Worm (Caenorhabditis elegans) whole organism, late embryonic: Measurements from ENCODE around the gene ekl-6.

Source experiments
- C08G9.2 ChIP-seq: sonication (generic microtip); optimal IDR thresholded peaks from 2 replicates; lab custom pipeline; 2016; ENCODE audit warnings: mild to moderate bottlenecking, missing genetic modification characterization, moderate library complexity, missing compliant biosample characterization
- F13H6.1 ChIP-seq: sonication (generic microtip); optimal IDR thresholded peaks from 2 replicates; lab custom pipeline; 2016; ENCODE audit warnings: missing genetic modification characterization, missing compliant biosample characterization
- K09A11.1 ChIP-seq: sonication (generic microtip); optimal IDR thresholded peaks from 2 replicates; lab custom pipeline; 2017; ENCODE audit warnings: antibody characterized with exemption, mild to moderate bottlenecking, missing genetic modification characterization, missing compliant biosample characterization; ENCODE audit not compliant: insufficient read depth
- T23F11.4 ChIP-seq: fragments of 200-800 bp; sonication (Bioruptor generic); optimal IDR thresholded peaks from 2 replicates; lab custom pipeline; 2018; ENCODE audit warnings: mild to moderate bottlenecking, missing genetic modification characterization, missing compliant biosample characterization
- Y22D7AL.16 ChIP-seq: sonication (generic microtip); optimal IDR thresholded peaks from 2 replicates; lab custom pipeline; 2016; ENCODE audit warnings: missing genetic modification characterization, missing compliant biosample characterization
- ahr-1 ChIP-seq: sonication (generic microtip); optimal IDR thresholded peaks from 2 replicates; lab custom pipeline; 2016; ENCODE audit warnings: missing genetic modification characterization, missing compliant biosample characterization
- ama-1 ChIP-seq: fragments of 150-350 bp; optimal IDR thresholded peaks from 2 replicates; lab custom pipeline; 2014
- ceh-2 ChIP-seq: sonication (generic microtip); optimal IDR thresholded peaks from 2 replicates; lab custom pipeline; 2016; ENCODE audit warnings: missing genotype, missing genetic modification characterization, missing compliant biosample characterization
- ceh-31 ChIP-seq: sonication (generic microtip); optimal IDR thresholded peaks from 2 replicates; lab custom pipeline; 2016; ENCODE audit warnings: missing genetic modification characterization, missing compliant biosample characterization
- ceh-48 ChIP-seq: sonication (generic microtip); optimal IDR thresholded peaks from 2 replicates; lab custom pipeline; 2016; ENCODE audit warnings: missing genetic modification characterization, inconsistent platforms, missing compliant biosample characterization
- ceh-6 ChIP-seq: fragments of 200-800 bp; sonication (Bioruptor generic); optimal IDR thresholded peaks from 2 replicates; lab custom pipeline; 2018; ENCODE audit warnings: mild to moderate bottlenecking, missing genetic modification characterization, missing compliant biosample characterization
- ceh-9 ChIP-seq: sonication (generic microtip); optimal IDR thresholded peaks from 2 replicates; lab custom pipeline; 2016; ENCODE audit warnings: mild to moderate bottlenecking, missing genetic modification characterization, inconsistent platforms, missing compliant biosample characterization
- che-1 ChIP-seq: sonication (generic microtip); optimal IDR thresholded peaks from 2 replicates; lab custom pipeline; 2016; ENCODE audit warnings: mild to moderate bottlenecking, missing genetic modification characterization, missing compliant biosample characterization
- dmd-4 ChIP-seq: sonication (generic microtip); optimal IDR thresholded peaks from 2 replicates; lab custom pipeline; 2016; ENCODE audit warnings: borderline replicate concordance, missing genetic modification characterization, missing compliant biosample characterization
- dve-1 ChIP-seq: sonication (generic microtip); optimal IDR thresholded peaks from 2 replicates; lab custom pipeline; 2017; ENCODE audit warnings: antibody characterized with exemption, mild to moderate bottlenecking, missing genetic modification characterization, missing compliant biosample characterization
- elt-2 ChIP-seq: sonication (generic microtip); optimal IDR thresholded peaks from 2 replicates; lab custom pipeline; 2016; ENCODE audit warnings: missing genetic modification reagents, missing genetic modification characterization, missing compliant biosample characterization
- elt-4 ChIP-seq: sonication (generic microtip); optimal IDR thresholded peaks from 2 replicates; lab custom pipeline; 2016; ENCODE audit warnings: missing genetic modification characterization, missing compliant biosample characterization
- ets-4 ChIP-seq: sonication (generic microtip); optimal IDR thresholded peaks from 2 replicates; lab custom pipeline; 2016; ENCODE audit warnings: missing genetic modification characterization, missing compliant biosample characterization
- fax-1 ChIP-seq: sonication (generic microtip); optimal IDR thresholded peaks from 2 replicates; lab custom pipeline; 2016; ENCODE audit warnings: missing genotype, missing genetic modification characterization, missing compliant biosample characterization
- fkh-10 ChIP-seq: fragments of 150-350 bp; optimal IDR thresholded peaks from 2 replicates; lab custom pipeline; 2014; ENCODE audit warnings: missing biosample characterization, missing genetic modification reagents, missing genetic modification characterization
- fkh-6 ChIP-seq: sonication (generic microtip); optimal IDR thresholded peaks from 2 replicates; lab custom pipeline; 2016; ENCODE audit warnings: missing genetic modification characterization, missing compliant biosample characterization
- hlh-13 ChIP-seq: fragments of 200-800 bp; sonication (Bioruptor generic); optimal IDR thresholded peaks from 2 replicates; lab custom pipeline; 2018; ENCODE audit warnings: mild to moderate bottlenecking, missing genetic modification characterization, missing compliant biosample characterization
- hlh-6 ChIP-seq: sonication (generic microtip); optimal IDR thresholded peaks from 2 replicates; lab custom pipeline; 2016; ENCODE audit warnings: missing genotype, missing genetic modification characterization, missing compliant biosample characterization
- lin-11 ChIP-seq: fragments of 200-800 bp; sonication (Bioruptor generic); optimal IDR thresholded peaks from 2 replicates; lab custom pipeline; 2018; ENCODE audit warnings: mild to moderate bottlenecking, missing genetic modification characterization, missing compliant biosample characterization
- madf-2 ChIP-seq: sonication (generic microtip); optimal IDR thresholded peaks from 2 replicates; lab custom pipeline; 2017; ENCODE audit warnings: missing genetic modification characterization, missing compliant biosample characterization
- nfya-1 ChIP-seq: sonication (generic microtip); optimal IDR thresholded peaks from 2 replicates; lab custom pipeline; 2017; ENCODE audit warnings: missing genetic modification characterization, mild to moderate bottlenecking, missing compliant biosample characterization, antibody characterized with exemption, moderate library complexity
- odd-2 ChIP-seq: sonication (generic microtip); optimal IDR thresholded peaks from 2 replicates; lab custom pipeline; 2017; ENCODE audit warnings: antibody characterized with exemption, mild to moderate bottlenecking, missing genetic modification characterization, missing compliant biosample characterization
- pag-3 ChIP-seq: sonication (generic microtip); optimal IDR thresholded peaks from 2 replicates; lab custom pipeline; 2016; ENCODE audit warnings: missing compliant biosample characterization, missing genetic modification characterization, borderline replicate concordance
- pat-9 ChIP-seq: fragments of 200-800 bp; sonication (Bioruptor generic); optimal IDR thresholded peaks from 2 replicates; lab custom pipeline; 2018; ENCODE audit warnings: mild to moderate bottlenecking, missing genetic modification characterization, moderate library complexity, missing compliant biosample characterization
- pax-1 ChIP-seq: fragments of 150-350 bp; optimal IDR thresholded peaks from 2 replicates; lab custom pipeline; 2014; ENCODE audit warnings: missing biosample characterization, missing genetic modification characterization
- pha-4 ChIP-seq: fragments of 150-350 bp; optimal IDR thresholded peaks from 2 replicates; lab custom pipeline; 2018; ENCODE audit warnings: missing biosample characterization, missing genetic modification reagents, missing genetic modification characterization
- pqm-1 ChIP-seq: sonication (generic microtip); optimal IDR thresholded peaks from 2 replicates; lab custom pipeline; 2016; ENCODE audit warnings: missing genetic modification characterization, missing compliant biosample characterization
- pros-1 ChIP-seq: fragments of 150-350 bp; optimal IDR thresholded peaks from 2 replicates; lab custom pipeline; 2014; ENCODE audit warnings: missing biosample characterization, missing genetic modification reagents, missing genetic modification characterization
- ref-2 ChIP-seq: sonication (generic microtip); optimal IDR thresholded peaks from 2 replicates; lab custom pipeline; 2016; ENCODE audit warnings: missing genetic modification characterization, missing compliant biosample characterization
- sox-2 ChIP-seq: fragments of 200-800 bp; sonication (Bioruptor generic); IDR thresholded peaks from 2 replicates; pipeline ENCODE4 v1.3.6; 2022; ENCODE audit warnings: missing genetic modification reagents, missing genetic modification characterization, missing compliant biosample characterization
- sox-4 ChIP-seq: sonication (generic microtip); optimal IDR thresholded peaks from 2 replicates; lab custom pipeline; 2017; ENCODE audit warnings: mild to moderate bottlenecking, missing genetic modification characterization, inconsistent platforms, missing compliant biosample characterization
- tbx-2 ChIP-seq: sonication (generic microtip); optimal IDR thresholded peaks from 2 replicates; lab custom pipeline; 2016; ENCODE audit warnings: missing genetic modification characterization, missing compliant biosample characterization
- tbx-7 ChIP-seq: sonication (generic microtip); optimal IDR thresholded peaks from 2 replicates; lab custom pipeline; 2016; ENCODE audit warnings: missing genotype, missing genetic modification characterization, missing compliant biosample characterization
- ttx-3 ChIP-seq: sonication (generic microtip); optimal IDR thresholded peaks from 2 replicates; lab custom pipeline; 2016; ENCODE audit warnings: missing genetic modification reagents, missing genetic modification characterization, missing compliant biosample characterization
- unc-42 ChIP-seq: sonication (generic microtip); optimal IDR thresholded peaks from 2 replicates; lab custom pipeline; 2016; ENCODE audit warnings: missing genotype, missing genetic modification characterization, missing compliant biosample characterization
- ztf-16 ChIP-seq: sonication (generic microtip); optimal IDR thresholded peaks from 2 replicates; lab custom pipeline; 2017; ENCODE audit warnings: missing genetic modification characterization, missing compliant biosample characterization

The ekl-6 gene

DNA sequence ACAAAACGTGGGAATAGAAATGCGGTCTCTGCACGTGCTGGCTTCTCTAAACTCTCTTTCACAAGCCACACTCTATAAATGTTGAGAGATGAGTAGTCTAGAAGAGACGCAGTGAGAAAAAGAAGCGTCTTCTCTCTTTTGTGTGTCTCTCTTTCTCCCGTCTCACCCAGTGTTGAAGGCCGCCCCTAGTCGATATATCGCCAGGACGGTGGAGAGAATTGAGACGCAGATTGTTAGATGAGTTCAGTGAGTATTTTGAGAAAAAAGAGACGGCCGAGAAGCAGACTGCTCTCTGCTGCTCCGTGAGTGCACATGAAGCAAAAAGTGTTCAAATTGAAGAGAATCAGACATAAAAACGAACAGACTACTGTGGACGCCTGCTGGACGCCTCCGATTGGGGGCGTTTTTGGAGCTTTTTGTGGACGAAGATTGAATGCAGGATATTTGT is 32.3 kb downstream of the ekl-6 start (continued):
- TF ChIP-seq pax-1 (peak; percentile 25), C08G9.2 (tag; lab: Kevin White, UChicago) (peak; percentile 53), lin-11 (tag; lab: Kevin White, UChicago) (no peak), pha-4 (tag; lab: Kevin White, UChicago) (no peak), fkh-6 (tag; lab: Kevin White, UChicago) (no peak), sox-4 (tag; lab: Kevin White, UChicago) (no peak), ama-1 (lab: Kevin White, UChicago) (no peak), ahr-1 (tag; lab: Kevin White, UChicago) (no peak), dmd-4 (no peak), ref-2 (peak; percentile 85), tbx-7 (no peak), pqm-1 (tag; lab: Kevin White, UChicago) (no peak), pat-9 (tag; lab: Kevin White, UChicago) (no peak), K09A11.1 (tag; lab: Kevin White, UChicago) (peak; percentile 59), ceh-48 (tag; lab: Kevin White, UChicago) (peak; percentile 80), tbx-2 (tag; lab: Kevin White, UChicago) (peak; percentile 84)

- TF ChIP-seq che-1 (no peak), pag-3 (tag; lab: Kevin White, UChicago) (no peak), fax-1 (tag; lab: Kevin White, UChicago) (no peak), elt-4 (tag; lab: Kevin White, UChicago) (no peak), Y22D7AL.16 (tag; lab: Kevin White, UChicago) (no peak), elt-2 (tag; lab: Kevin White, UChicago) (no peak)
Measured at ce11 chrIII:10097981-10098380, 33.8 kb downstream of the ekl-6 start, which contains the start of gene spop-1. Gene spop-1 (minus strand): TSS chrIII:10098081.

DNA sequence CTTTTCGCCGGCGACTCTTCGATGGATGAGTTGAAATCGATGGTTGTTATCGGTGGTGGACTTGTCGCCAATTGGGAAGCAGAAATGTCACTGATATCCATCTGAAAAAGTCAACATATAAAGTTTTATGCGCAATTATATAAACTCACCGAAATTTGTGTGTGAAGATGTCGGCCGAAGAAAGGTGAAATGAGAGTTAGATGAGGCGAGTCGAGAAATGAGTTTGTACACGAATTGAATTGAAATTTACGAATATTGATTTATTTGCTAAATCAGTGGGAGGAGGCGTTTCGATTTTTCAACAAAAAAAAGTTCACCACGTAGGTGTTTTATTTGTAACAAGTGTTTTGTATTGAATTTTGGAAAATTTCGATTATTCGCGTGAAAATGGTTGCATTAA is 37.1 kb downstream of the ekl-6 start, which contains the start of gene kel-10:
Gene kel-10, minus strand, starts transcription at position 101 of the 400 bp plus-strand sequence.
- TF ChIP-seq pros-1 (tag; lab: Kevin White, UChicago), result no peak
- no peak for TF ChIP-seq hlh-13 (GFP tag; lab: Kevin White, UChicago)
- no peak for TF ChIP-seq fkh-10 (GFP tag; lab: Kevin White, UChicago)
- no peak for TF ChIP-seq K09A11.1 (tag; lab: Kevin White, UChicago)
- TF ChIP-seq ceh-48 (tag; lab: Kevin White, UChicago), result no peak
- TF ChIP-seq lin-11 (tag; lab: Kevin White, UChicago), result no peak
- no peak for TF ChIP-seq odd-2 (tag; lab: Kevin White, UChicago)
- TF ChIP-seq hlh-6 (tag; lab: Kevin White, UChicago), result no peak
- no peak for TF ChIP-seq T23F11.4 (GFP tag; lab: Kevin White, UChicago)
- TF ChIP-seq ref-2, result no peak
- TF ChIP-seq ceh-9 (tag; lab: Kevin White, UChicago), result no peak
- TF ChIP-seq dve-1 (tag; lab: Kevin White, UChicago), result no peak
- no peak for TF ChIP-seq sox-4 (tag; lab: Kevin White, UChicago)
- TF ChIP-seq F13H6.1 (tag; lab: Kevin White, UChicago), result no peak
- TF ChIP-seq, all 69 proteins: peak for 0

DNA sequence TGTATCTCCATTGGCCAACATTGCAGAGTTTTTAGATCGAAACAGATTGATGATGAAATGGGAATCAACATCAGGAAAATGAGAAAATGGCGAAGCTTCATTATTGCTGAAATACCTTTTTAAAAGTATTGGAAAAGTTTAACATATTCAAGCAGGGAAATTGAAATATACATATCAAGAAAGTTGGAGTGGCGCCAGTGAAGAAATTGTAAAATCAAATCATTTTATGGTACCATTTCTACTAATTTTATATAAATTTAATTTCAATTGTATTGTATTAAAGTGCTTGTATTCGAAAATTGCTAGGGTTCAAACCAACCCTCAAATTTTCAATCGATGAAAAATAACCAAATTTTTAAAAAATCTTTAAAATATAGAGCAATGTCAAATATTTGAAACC is 42.2 kb downstream of the ekl-6 start, which contains the start of gene srt-55:
Gene srt-55, minus strand, starts transcription at position 101 of the 400 bp plus-strand sequence.
- TF ChIP-seq ztf-16 (no peak), sox-2 (no peak), ceh-31 (tag; lab: Kevin White, UChicago) (no peak), tbx-2 (tag; lab: Kevin White, UChicago) (no peak), nfya-1 (tag; lab: Kevin White, UChicago) (no peak), ets-4 (tag; lab: Kevin White, UChicago) (no peak), ceh-6 (GFP tag; lab: Kevin White, UChicago) (no peak), elt-4 (tag; lab: Kevin White, UChicago) (no peak), fax-1 (tag; lab: Kevin White, UChicago) (no peak), sox-4 (tag; lab: Kevin White, UChicago) (no peak), pros-1 (tag; lab: Kevin White, UChicago) (no peak), pha-4 (tag; lab: Kevin White, UChicago) (no peak), ttx-3 (tag; lab: Kevin White, UChicago) (no peak), T23F11.4 (GFP tag; lab: Kevin White, UChicago) (no peak), madf-2 (tag; lab: Kevin White, UChicago) (no peak), unc-42 (tag; lab: Kevin White, UChicago) (no peak), che-1 (no peak), fkh-6 (tag; lab: Kevin White, UChicago) (no peak), ceh-2 (no peak)
